Worm (Caenorhabditis elegans) whole organism, early embryonic: ENCODE measurements around the gene smc-3.

Experiments used
- F13C5.2 ChIP-seq: sonication (generic microtip); optimal IDR thresholded peaks from 2 replicates; lab custom pipeline; 2017; ENCODE audit warnings: mild to moderate bottlenecking, missing genetic modification characterization, inconsistent platforms, missing compliant biosample characterization
- aly-1 ChIP-seq: sonication (generic microtip); optimal IDR thresholded peaks from 2 replicates; lab custom pipeline; 2016; ENCODE audit warnings: missing genetic modification characterization, missing compliant biosample characterization
- ama-1 ChIP-seq: fragments of 150-350 bp; optimal IDR thresholded peaks from 2 replicates; lab custom pipeline; 2014
- ceh-13 ChIP-seq: fragments of 200-800 bp; sonication (Bioruptor generic); optimal IDR thresholded peaks from 2 replicates; lab custom pipeline; 2018; ENCODE audit warnings: mild to moderate bottlenecking, missing genetic modification characterization, missing compliant biosample characterization
- ceh-36 ChIP-seq: sonication (generic microtip); optimal IDR thresholded peaks from 2 replicates; lab custom pipeline; 2016; ENCODE audit warnings: missing genetic modification characterization, inconsistent platforms, missing compliant biosample characterization
- ets-7 ChIP-seq: sonication (generic microtip); optimal IDR thresholded peaks from 2 replicates; lab custom pipeline; 2016; ENCODE audit warnings: missing genotype, missing genetic modification characterization, missing compliant biosample characterization
- flt-1 ChIP-seq: fragments of 200-800 bp; sonication (Bioruptor generic); IDR thresholded peaks from 2 replicates; pipeline ENCODE4 v1.3.6; 2022; ENCODE audit warnings: missing genetic modification characterization, missing compliant biosample characterization
- hmbx-1 ChIP-seq: sonication (generic microtip); optimal IDR thresholded peaks from 2 replicates; lab custom pipeline; 2016; ENCODE audit warnings: mild to moderate bottlenecking, missing genetic modification characterization, missing compliant biosample characterization
- hmg-4 ChIP-seq: fragments of 200-800 bp; sonication (Bioruptor generic); optimal IDR thresholded peaks from 2 replicates; lab custom pipeline; 2018; ENCODE audit warnings: mild to moderate bottlenecking, missing genetic modification characterization, missing compliant biosample characterization
- hnd-1 ChIP-seq: sonication (generic microtip); optimal IDR thresholded peaks from 2 replicates; lab custom pipeline; 2016; ENCODE audit warnings: missing genetic modification characterization, missing compliant biosample characterization
- pes-1 ChIP-seq: fragments of 200-800 bp; sonication (Bioruptor generic); IDR thresholded peaks from 2 replicates; pipeline ENCODE4 v1.3.6; 2022; ENCODE audit warnings: missing genetic modification reagents, missing genetic modification characterization, missing compliant biosample characterization
- sea-1 ChIP-seq: fragments of 200-800 bp; sonication (Bioruptor generic); conservative IDR thresholded peaks from 2 replicates; pipeline ENCODE4 v1.3.6; 2022; ENCODE audit warnings: missing genetic modification characterization, missing compliant biosample characterization
- tbx-11 ChIP-seq: fragments of 200-800 bp; sonication (Bioruptor generic); IDR thresholded peaks from 2 replicates; pipeline ENCODE4 v1.3.6; 2022; ENCODE audit warnings: missing genetic modification characterization, missing compliant biosample characterization
- tbx-37 ChIP-seq: fragments of 200-800 bp; sonication (Bioruptor generic); conservative IDR thresholded peaks from 2 replicates; pipeline ENCODE4 v1.3.6; 2022; ENCODE audit warnings: missing genetic modification reagents, missing genetic modification characterization, missing compliant biosample characterization
- tra-4 ChIP-seq: sonication (generic microtip); optimal IDR thresholded peaks from 2 replicates; lab custom pipeline; 2017; ENCODE audit warnings: missing genetic modification characterization, missing compliant biosample characterization

smc-3 gene

ce11 chrIII:11352840-11353239, 62.1 kb downstream of the smc-3 start:
- TF ChIP-seq hmbx-1 (tag; lab: Kevin White, UChicago) (no peak), F13C5.2 (tag; lab: Kevin White, UChicago) (no peak), flt-1 (GFP tag; lab: Robert Waterston, UW) (peak; percentile 45; the same call in 1 of the 2 replicates), hnd-1 (tag; lab: Kevin White, UChicago) (no peak), sea-1 (no peak), tbx-37 (no peak), tbx-11 (GFP tag; lab: Robert Waterston, UW) (peak; percentile 57; the same call in 1 of the 2 replicates), ama-1 (no peak), pes-1 (GFP tag; lab: Robert Waterston, UW) (peak; percentile 63), ceh-13 (no peak)

ce11 chrIII:11353499-11353898, 62.8 kb downstream of the smc-3 start:
- TF ChIP-seq F13C5.2 (tag; lab: Kevin White, UChicago): no peak
- no peak for TF ChIP-seq ceh-13
- TF ChIP-seq ets-7 (tag; lab: Kevin White, UChicago): no peak
- no peak for TF ChIP-seq ama-1
- TF ChIP-seq tra-4 (tag; lab: Kevin White, UChicago): no peak
- no peak for TF ChIP-seq hmbx-1 (tag; lab: Kevin White, UChicago)
- TF ChIP-seq hmg-4: no peak
- TF ChIP-seq pes-1 (GFP tag; lab: Robert Waterston, UW): peak; percentile 66; the same call in 1 of the 2 replicates
- TF ChIP-seq aly-1: no peak
- TF ChIP-seq tbx-37: 0 out of 2 replicates have a peak, but pooled peaks have one; percentile 41
- TF ChIP-seq ceh-36 (tag; lab: Kevin White, UChicago): no peak
- 0 out of 2 replicates have a peak, but pooled peaks have one; percentile 8 for TF ChIP-seq flt-1 (GFP tag; lab: Robert Waterston, UW)
- TF ChIP-seq tbx-11 (GFP tag; lab: Robert Waterston, UW): peak; percentile 17; the same call in 1 of the 2 replicates
